Worm (Caenorhabditis elegans) whole organism, early embryonic: ENCODE data around the gene F54H12.2.

ENCODE experiments used
- ama-1 ChIP-seq: fragments of 150-350 bp; optimal IDR thresholded peaks from 2 replicates; lab custom pipeline; 2014
- pes-1 ChIP-seq: fragments of 200-800 bp; sonication (Bioruptor generic); IDR thresholded peaks from 2 replicates; pipeline ENCODE4 v1.3.6; 2022; ENCODE audit warnings: missing genetic modification reagents, missing genetic modification characterization, missing compliant biosample characterization
- sea-1 ChIP-seq: fragments of 200-800 bp; sonication (Bioruptor generic); conservative IDR thresholded peaks from 2 replicates; pipeline ENCODE4 v1.3.6; 2022; ENCODE audit warnings: missing genetic modification characterization, missing compliant biosample characterization

- TF ChIP-seq ama-1 (lab: Kevin White, UChicago): no peak
- TF ChIP-seq pes-1 (GFP tag; lab: Robert Waterston, UW): no peak
- TF ChIP-seq sea-1: no peak
Measured at ce11 chrIII:8001557-8001956, 37.2 kb downstream of the F54H12.2 start.
